Worm (Caenorhabditis elegans) whole organism, L4 larva: ENCODE results near the gene ptrn-1.

Experiments
- D1046.2 ChIP-seq: fragments of 200-800 bp; sonication (Bioruptor generic); IDR thresholded peaks from 2 replicates; pipeline ENCODE4 v1.3.6; 2022; ENCODE audit warnings: missing genetic modification characterization, missing compliant biosample characterization
- F10B5.3 ChIP-seq: sonication (generic microtip); optimal IDR thresholded peaks from 2 replicates; lab custom pipeline; 2016; ENCODE audit warnings: mild to moderate bottlenecking, missing genetic modification characterization, missing compliant biosample characterization
- F44E2.7 ChIP-seq: fragments of 200-800 bp; sonication (Bioruptor generic); IDR thresholded peaks from 2 replicates; pipeline ENCODE4 v2.1.2; 2022; ENCODE audit warnings: missing genetic modification characterization, missing compliant biosample characterization
- T26A8.4 ChIP-seq: fragments of 200-800 bp; sonication (Bioruptor generic); IDR thresholded peaks from 2 replicates; pipeline ENCODE4 v1.3.6; 2022; ENCODE audit warnings: missing genetic modification characterization, missing compliant biosample characterization
- Y105C5A.15 ChIP-seq: fragments of 200-800 bp; sonication (Bioruptor generic); IDR thresholded peaks from 2 replicates; pipeline ENCODE4 v1.3.6; 2022; ENCODE audit warnings: missing genetic modification characterization, missing compliant biosample characterization
- Y5F2A.4 ChIP-seq: fragments of 200-800 bp; sonication (Bioruptor generic); optimal IDR thresholded peaks from 2 replicates; lab custom pipeline; 2018; ENCODE audit warnings: mild to moderate bottlenecking, missing genetic modification characterization, missing compliant biosample characterization
- Y75B8A.6 ChIP-seq: fragments of 200-800 bp; sonication (Bioruptor generic); IDR thresholded peaks from 2 replicates; pipeline ENCODE4 v1.3.6; 2022; ENCODE audit warnings: missing genetic modification reagents, missing genetic modification characterization, missing compliant biosample characterization
- ZK337.2 ChIP-seq: fragments of 200-800 bp; sonication (Bioruptor generic); IDR thresholded peaks from 2 replicates; pipeline ENCODE4 v1.3.6; 2022; ENCODE audit warnings: missing genetic modification reagents, missing genetic modification characterization, missing compliant biosample characterization
- ZK546.5 ChIP-seq, 2 experiments: sonication (generic microtip); optimal IDR thresholded peaks; 2 replicates each; lab custom pipeline; 2017; ENCODE audit warnings: missing biosample characterization in 2 of 2, missing genetic modification characterization in 2 of 2
- aha-1 ChIP-seq: fragments of 150-350 bp; peaks from one replicate; lab custom pipeline; 2014; ENCODE audit warnings: missing biosample characterization, missing genetic modification characterization
- aly-2 ChIP-seq: sonication (generic microtip); optimal IDR thresholded peaks from 2 replicates; lab custom pipeline; 2018; ENCODE audit warnings: missing biosample characterization, missing genetic modification characterization
- ama-1 ChIP-seq: fragments of 150-350 bp; optimal IDR thresholded peaks from 2 replicates; lab custom pipeline; 2014; ENCODE audit warnings: inconsistent platforms, mixed read lengths
- attf-4 ChIP-seq: sonication (generic microtip); optimal IDR thresholded peaks from 3 replicates; lab custom pipeline; 2017; ENCODE audit warnings: missing biosample characterization, missing genetic modification characterization
- ceh-28 ChIP-seq: fragments of 150-350 bp; optimal IDR thresholded peaks from 2 replicates; lab custom pipeline; 2014; ENCODE audit warnings: missing biosample characterization, missing genetic modification reagents, missing genetic modification characterization
- ceh-44 ChIP-seq: fragments of 200-800 bp; sonication (Bioruptor generic); IDR thresholded peaks from 2 replicates; pipeline ENCODE4 v1.3.6; 2022; ENCODE audit warnings: missing genetic modification reagents, missing genetic modification characterization, missing compliant biosample characterization
- ceh-62 ChIP-seq: sonication (generic microtip); optimal IDR thresholded peaks from 2 replicates; lab custom pipeline; 2017; ENCODE audit warnings: missing biosample characterization, missing genetic modification characterization
- ceh-82 ChIP-seq: sonication (generic microtip); optimal IDR thresholded peaks from 2 replicates; lab custom pipeline; 2017; ENCODE audit warnings: missing biosample characterization, missing genetic modification characterization
- ctbp-1 ChIP-seq: fragments of 200-800 bp; sonication (Bioruptor generic); IDR thresholded peaks from 2 replicates; pipeline ENCODE4 v1.3.6; 2022; ENCODE audit warnings: missing genetic modification reagents, missing genetic modification characterization, missing compliant biosample characterization
- daf-12 ChIP-seq: fragments of 150-350 bp; optimal IDR thresholded peaks from 2 replicates; lab custom pipeline; 2014; ENCODE audit warnings: missing biosample characterization, missing genetic modification reagents, missing genetic modification characterization
- dmd-6 ChIP-seq: fragments of 200-800 bp; sonication (Bioruptor generic); IDR thresholded peaks from 2 replicates; pipeline ENCODE4 v1.3.6; 2022; ENCODE audit warnings: missing genetic modification reagents, missing genetic modification characterization, missing compliant biosample characterization
- dmd-8 ChIP-seq: fragments of 200-800 bp; sonication (Bioruptor generic); IDR thresholded peaks from 2 replicates; pipeline ENCODE4 v1.3.6; 2022; ENCODE audit warnings: missing genetic modification characterization, missing compliant biosample characterization
- dpl-1 ChIP-seq: fragments of 150-350 bp; optimal IDR thresholded peaks from 2 replicates; lab custom pipeline; 2014; ENCODE audit warnings: missing biosample characterization, missing genetic modification reagents, missing genetic modification characterization
- duxl-1 ChIP-seq: sonication (generic microtip); optimal IDR thresholded peaks from 2 replicates; lab custom pipeline; 2016; ENCODE audit warnings: mild to moderate bottlenecking, missing genetic modification characterization, moderate library complexity, missing compliant biosample characterization; ENCODE audit not compliant: poor library complexity
- dve-1 ChIP-seq: sonication (generic microtip); optimal IDR thresholded peaks from 2 replicates; lab custom pipeline; 2017; ENCODE audit warnings: antibody characterized with exemption, mild to moderate bottlenecking, missing genetic modification characterization, missing compliant biosample characterization; ENCODE audit not compliant: insufficient read depth
- egl-27 ChIP-seq: sonication (generic microtip); optimal IDR thresholded peaks from 3 replicates; lab custom pipeline; 2017; ENCODE audit warnings: missing biosample characterization, missing genetic modification reagents, missing genetic modification characterization
- fkh-10 ChIP-seq: fragments of 150-350 bp; optimal IDR thresholded peaks from 2 replicates; lab custom pipeline; 2014; ENCODE audit warnings: missing biosample characterization, missing genetic modification reagents, missing genetic modification characterization
- gei-8 ChIP-seq: fragments of 200-800 bp; sonication (Bioruptor generic); optimal IDR thresholded peaks from 2 replicates; lab custom pipeline; 2018; ENCODE audit warnings: mild to moderate bottlenecking, missing genetic modification characterization, missing compliant biosample characterization
- hlh-30 ChIP-seq: sonication (generic microtip); optimal IDR thresholded peaks from 2 replicates; lab custom pipeline; 2017; ENCODE audit warnings: antibody characterized with exemption, mild to moderate bottlenecking, missing genetic modification characterization, missing compliant biosample characterization; ENCODE audit not compliant: insufficient read depth
- hmg-1.1 ChIP-seq: fragments of 200-800 bp; sonication (Bioruptor generic); IDR thresholded peaks from 2 replicates; pipeline ENCODE4 v1.3.6; 2022; ENCODE audit warnings: missing genetic modification reagents, missing genetic modification characterization, missing compliant biosample characterization
- lim-7 ChIP-seq: fragments of 200-800 bp; sonication (Bioruptor generic); IDR thresholded peaks from 2 replicates; pipeline ENCODE4 v1.3.6; 2022; ENCODE audit warnings: missing genetic modification characterization, missing compliant biosample characterization
- lin-15B ChIP-seq: fragments of 150-350 bp; sonication (generic microtip); optimal IDR thresholded peaks from 3 replicates; lab custom pipeline; 2014; ENCODE audit warnings: missing biosample characterization, missing genetic modification characterization
- lin-39 ChIP-seq: fragments of 150-350 bp; optimal IDR thresholded peaks from 2 replicates; lab custom pipeline; 2014; ENCODE audit warnings: missing biosample characterization, missing genetic modification reagents, missing genetic modification characterization
- lsy-2 ChIP-seq, 2 experiments: fragments of 150-350 bp in 1 of 2; sonication (generic microtip) in 1 of 2; optimal IDR thresholded peaks; 2 replicates each; lab custom pipeline; 2014 to 2017; ENCODE audit warnings: missing biosample characterization in 2 of 2, missing genetic modification characterization in 2 of 2
- mdl-1 ChIP-seq, 2 experiments: fragments of 150-350 bp in 1 of 2; sonication (generic microtip) in 1 of 2; optimal IDR thresholded peaks; 2 replicates each; lab custom pipeline; 2014 to 2017; ENCODE audit warnings: missing biosample characterization in 2 of 2, missing genetic modification characterization in 2 of 2
- mxl-3 ChIP-seq: fragments of 200-800 bp; sonication (Bioruptor generic); optimal IDR thresholded peaks from 2 replicates; lab custom pipeline; 2018; ENCODE audit warnings: mild to moderate bottlenecking, missing genetic modification characterization, missing compliant biosample characterization
- nhr-102 ChIP-seq: sonication (generic microtip); optimal IDR thresholded peaks from 2 replicates; lab custom pipeline; 2016; ENCODE audit warnings: mild to moderate bottlenecking, missing genetic modification characterization, moderate library complexity, missing compliant biosample characterization
- nhr-11 ChIP-seq: fragments of 150-350 bp; optimal IDR thresholded peaks from 2 replicates; lab custom pipeline; 2014; ENCODE audit warnings: missing biosample characterization, missing genetic modification characterization
- nhr-28 ChIP-seq: fragments of 150-350 bp; optimal IDR thresholded peaks from 2 replicates; lab custom pipeline; 2014; ENCODE audit warnings: missing biosample characterization, missing genetic modification characterization
- nhr-42 ChIP-seq: fragments of 200-800 bp; sonication (Bioruptor generic); IDR thresholded peaks from 2 replicates; pipeline ENCODE4 v1.3.6; 2022; ENCODE audit warnings: missing genetic modification characterization, missing compliant biosample characterization
- nhr-6 ChIP-seq: fragments of 150-350 bp; optimal IDR thresholded peaks from 2 replicates; lab custom pipeline; 2014; ENCODE audit warnings: missing biosample characterization, missing genetic modification characterization
- nhr-76 ChIP-seq: fragments of 150-350 bp; optimal IDR thresholded peaks from 2 replicates; lab custom pipeline; 2014; ENCODE audit warnings: missing biosample characterization, missing genetic modification characterization
- nhr-77 ChIP-seq: fragments of 150-350 bp; optimal IDR thresholded peaks from 2 replicates; lab custom pipeline; 2014; ENCODE audit warnings: missing biosample characterization, missing genetic modification characterization
- php-3 ChIP-seq: fragments of 200-800 bp; sonication (Bioruptor generic); IDR thresholded peaks from 2 replicates; pipeline ENCODE4 v1.3.6; 2022; ENCODE audit warnings: missing genetic modification reagents, missing genetic modification characterization, missing compliant biosample characterization
- saeg-2 ChIP-seq: fragments of 200-800 bp; sonication (Bioruptor generic); IDR thresholded peaks from 2 replicates; pipeline ENCODE4 v1.3.6; 2022; ENCODE audit warnings: missing genetic modification reagents, missing genetic modification characterization, missing compliant biosample characterization
- sdz-12 ChIP-seq: fragments of 200-800 bp; sonication (Bioruptor generic); optimal IDR thresholded peaks from 2 replicates; lab custom pipeline; 2018; ENCODE audit warnings: mild to moderate bottlenecking, missing genetic modification characterization, missing compliant biosample characterization
- snpc-1.2 ChIP-seq: fragments of 200-800 bp; sonication (Bioruptor generic); IDR thresholded peaks from 2 replicates; pipeline ENCODE4 v1.3.6; 2022; ENCODE audit warnings: missing genetic modification reagents, missing genetic modification characterization, missing compliant biosample characterization
- spr-1 ChIP-seq: sonication (generic microtip); optimal IDR thresholded peaks from 2 replicates; lab custom pipeline; 2016; ENCODE audit warnings: mild to moderate bottlenecking, missing genetic modification characterization, missing compliant biosample characterization
- tag-97 ChIP-seq: fragments of 200-800 bp; sonication (Bioruptor generic); IDR thresholded peaks from 2 replicates; pipeline ENCODE4 v1.3.6; 2022; ENCODE audit warnings: missing genetic modification characterization, missing compliant biosample characterization
- tra-1 ChIP-seq: fragments of 200-800 bp; sonication (Bioruptor generic); IDR thresholded peaks from 2 replicates; pipeline ENCODE4 v1.3.6; 2022; ENCODE audit warnings: missing genetic modification reagents, missing genetic modification characterization, missing compliant biosample characterization
- unc-130 ChIP-seq: sonication (generic microtip); optimal IDR thresholded peaks from 2 replicates; lab custom pipeline; 2016; ENCODE audit warnings: missing genetic modification reagents, missing genetic modification characterization, missing compliant biosample characterization
- zfp-2 ChIP-seq: sonication (generic microtip); optimal IDR thresholded peaks from 2 replicates; lab custom pipeline; 2016; ENCODE audit warnings: mild to moderate bottlenecking, missing genetic modification characterization, missing compliant biosample characterization
- ztf-11 ChIP-seq: fragments of 150-350 bp; optimal IDR thresholded peaks from 2 replicates; lab custom pipeline; 2014; ENCODE audit warnings: missing biosample characterization, missing genetic modification characterization
- ztf-7 ChIP-seq: fragments of 150-350 bp; optimal IDR thresholded peaks from 2 replicates; lab custom pipeline; 2014; ENCODE audit warnings: missing biosample characterization, missing genetic modification characterization

ptrn-1 gene

ce11 chrX:17063749-17064252 lies 33.8 kb upstream of the ptrn-1 start (continued):
- TF ChIP-seq mxl-3 (GFP tag; lab: Kevin White, UChicago) (peak; percentile 88), T26A8.4 (GFP tag; lab: Robert Waterston, UW) (peak; percentile 53; the same call in 1 of the 2 replicates), dve-1 (tag; lab: Kevin White, UChicago) (peak; percentile 84), attf-4 (tag; lab: Kevin White, UChicago) (no peak), ZK337.2 (GFP tag; lab: Robert Waterston, UW) (no peak), nhr-42 (GFP tag; lab: Robert Waterston, UW) (no peak), mdl-1 (tag; optimal IDR thresholded peaks at IDR 0.05; lab: Kevin White, UChicago) (peak; percentile 82 to 99), gei-8 (GFP tag; lab: Kevin White, UChicago) (peak; percentile 70), aha-1 (peak; percentile 57), Y5F2A.4 (no peak), lim-7 (no peak), nhr-102 (tag; lab: Kevin White, UChicago) (peak; percentile 42), php-3 (GFP tag; lab: Robert Waterston, UW) (peak; percentile 86), ztf-7 (tag; lab: Kevin White, UChicago) (no peak), snpc-1.2 (GFP tag; lab: Robert Waterston, UW) (no peak), ceh-62 (tag; lab: Kevin White, UChicago) (no peak), tag-97 (GFP tag; lab: Robert Waterston, UW) (no peak), egl-27 (no peak), hlh-30 (tag; lab: Kevin White, UChicago) (peak; percentile 97), zfp-2 (no peak), ceh-82 (no peak), lin-15B (tag; lab: Kevin White, UChicago) (no peak), lsy-2 (tag; optimal IDR thresholded peaks at IDR 0.05; lab: Kevin White, UChicago) (peak in 1 of 2 experiments; percentile 60), dpl-1 (no peak), fkh-10 (no peak), spr-1 (tag; lab: Kevin White, UChicago) (no peak), dmd-6 (GFP tag; lab: Robert Waterston, UW) (peak; percentile 100), F44E2.7 (no peak), lin-39 (no peak), nhr-28 (tag; lab: Kevin White, UChicago) (peak; percentile 92), Y105C5A.15 (GFP tag; lab: Robert Waterston, UW) (no peak), nhr-11 (tag; lab: Kevin White, UChicago) (peak; percentile 78), tra-1 (GFP tag; lab: Robert Waterston, UW) (peak; percentile 93), Y75B8A.6 (GFP tag; lab: Robert Waterston, UW) (no peak), ZK546.5 (tag; optimal IDR thresholded peaks at IDR 0.05; lab: Kevin White, UChicago) (no peak), aly-2 (no peak), hmg-1.1 (GFP tag; lab: Robert Waterston, UW) (peak; percentile 51; the same call in 1 of the 2 replicates), ceh-28 (tag; lab: Kevin White, UChicago) (no peak), saeg-2 (GFP tag; lab: Robert Waterston, UW) (no peak), nhr-77 (tag; lab: Kevin White, UChicago) (peak; percentile 75), sdz-12 (GFP tag; lab: Kevin White, UChicago) (no peak), nhr-76 (tag; lab: Kevin White, UChicago) (peak; percentile 47), ztf-11 (tag; lab: Kevin White, UChicago) (no peak), D1046.2 (GFP tag; lab: Robert Waterston, UW) (no peak), ama-1 (lab: Kevin White, UChicago) (peak; percentile 2), F10B5.3 (no peak), ctbp-1 (GFP tag; lab: Robert Waterston, UW) (peak; percentile 30; the same call in 1 of the 2 replicates), daf-12 (tag; lab: Kevin White, UChicago) (no peak), nhr-6 (no peak), duxl-1 (no peak), dmd-8 (GFP tag; lab: Robert Waterston, UW) (no peak), ceh-44 (GFP tag; lab: Robert Waterston, UW) (no peak), unc-130 (GFP tag; lab: Kevin White, UChicago) (no peak)
